Worm (Caenorhabditis elegans): ENCODE data around the gene mev-1.

The mev-1 gene

DNA sequence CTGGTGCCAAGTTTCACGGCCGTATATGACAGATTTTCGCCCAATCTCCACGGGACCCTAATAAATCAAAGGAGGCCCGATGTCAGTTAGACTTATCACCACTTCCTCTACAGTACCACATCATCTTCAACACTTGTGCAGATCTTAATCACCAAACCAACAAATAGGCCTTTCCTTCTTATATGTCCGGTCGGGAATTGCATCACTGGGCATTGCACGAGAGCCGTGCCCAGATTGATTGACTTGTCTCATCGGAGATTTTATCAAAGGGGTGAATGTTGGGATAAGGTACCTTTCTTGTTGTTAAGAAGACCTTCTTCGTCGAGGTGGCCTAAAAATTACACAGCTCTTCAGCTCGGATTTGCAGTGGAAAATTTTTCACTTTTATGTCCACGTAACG is 10.7 kb downstream of the mev-1 start:
- TF ChIP-seq snpc-4 (tag; optimal IDR thresholded peaks at IDR 0.05) = no peak
- TF ChIP-seq ztf-11 (tag; optimal IDR thresholded peaks at IDR 0.05) = no peak
- no peak for TF ChIP-seq ceh-83 (GFP tag; optimal IDR thresholded peaks at IDR 0.05)
- no peak for TF ChIP-seq lin-32 (GFP tag; optimal IDR thresholded peaks at IDR 0.05)
- peak; percentile 63 for TF ChIP-seq unc-62 (GFP tag; optimal IDR thresholded peaks at IDR 0.05)
- TF ChIP-seq nhr-28 (tag; optimal IDR thresholded peaks at IDR 0.05) = no peak
- peak; percentile 83 for TF ChIP-seq elt-1 (tag; optimal IDR thresholded peaks at IDR 0.05; ENCODE audit: borderline replicate concordance, insufficient read depth)
- TF ChIP-seq nhr-2 (tag; optimal IDR thresholded peaks at IDR 0.05) = peak; percentile 5
- no peak for TF ChIP-seq mls-2 (tag; optimal IDR thresholded peaks at IDR 0.05)
- TF ChIP-seq nhr-12 (tag; optimal IDR thresholded peaks at IDR 0.05) = no peak
- TF ChIP-seq nhr-237 (tag; optimal IDR thresholded peaks at IDR 0.05) = no peak
- no peak for TF ChIP-seq elt-3 (tag; optimal IDR thresholded peaks at IDR 0.05)
- TF ChIP-seq drap-1 (GFP tag; optimal IDR thresholded peaks at IDR 0.05) = no peak
- no peak for TF ChIP-seq bed-3 (GFP tag; optimal IDR thresholded peaks at IDR 0.05)
- TF ChIP-seq sptf-1 (tag; optimal IDR thresholded peaks at IDR 0.05) = no peak
- TF ChIP-seq zip-8 (tag; optimal IDR thresholded peaks at IDR 0.05) = no peak
- TF ChIP-seq blmp-1 (tag; optimal IDR thresholded peaks at IDR 0.05) = no peak
- TF ChIP-seq unc-120 (tag; optimal IDR thresholded peaks at IDR 0.05; ENCODE audit: poor library complexity, severe bottlenecking) = no peak
- TF ChIP-seq M03D4.4 (tag; optimal IDR thresholded peaks at IDR 0.05) = no peak
- no peak for TF ChIP-seq hlh-1 (tag; optimal IDR thresholded peaks at IDR 0.05)
- no peak for TF ChIP-seq cnd-1 (tag; optimal IDR thresholded peaks at IDR 0.05)

DNA sequence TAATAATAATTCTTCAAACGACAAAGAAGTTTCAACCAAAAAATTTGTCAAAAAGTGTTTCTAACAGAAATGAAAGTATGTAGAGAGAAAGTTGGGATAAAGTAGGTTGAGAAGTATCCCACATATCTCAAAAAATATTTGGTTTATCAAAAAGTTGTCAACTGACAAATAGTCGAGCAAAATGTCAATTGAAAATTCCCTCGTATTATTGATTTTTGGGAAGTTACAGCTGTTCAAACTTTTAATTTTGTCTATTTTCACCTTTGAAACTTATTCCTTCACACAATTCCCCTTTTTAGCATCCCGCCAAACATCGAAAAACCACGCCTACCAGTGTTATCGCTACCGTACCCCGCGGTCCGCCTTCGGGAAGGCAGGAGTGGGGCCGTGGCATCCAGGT is 13.0 kb downstream of the mev-1 start, which contains the start of gene tbx-8:
Gene tbx-8 (plus strand): TSS at position 301 of the 400 bp plus-strand sequence.
- no peak for TF ChIP-seq ceh-39 (tag; optimal IDR thresholded peaks at IDR 0.05)
- no peak for TF ChIP-seq sem-2 (GFP tag; optimal IDR thresholded peaks at IDR 0.05)
- TF ChIP-seq mab-5 (tag; optimal IDR thresholded peaks at IDR 0.05) = no peak
- no peak for TF ChIP-seq zip-8 (tag; optimal IDR thresholded peaks at IDR 0.05)
- no peak for TF ChIP-seq elt-3 (tag; optimal IDR thresholded peaks at IDR 0.05)
- no peak for TF ChIP-seq drap-1 (GFP tag; optimal IDR thresholded peaks at IDR 0.05)
- no peak for TF ChIP-seq nhr-76 (tag; optimal IDR thresholded peaks at IDR 0.05)
- TF ChIP-seq pha-4 (tag; optimal IDR thresholded peaks at IDR 0.05) = no peak

DNA sequence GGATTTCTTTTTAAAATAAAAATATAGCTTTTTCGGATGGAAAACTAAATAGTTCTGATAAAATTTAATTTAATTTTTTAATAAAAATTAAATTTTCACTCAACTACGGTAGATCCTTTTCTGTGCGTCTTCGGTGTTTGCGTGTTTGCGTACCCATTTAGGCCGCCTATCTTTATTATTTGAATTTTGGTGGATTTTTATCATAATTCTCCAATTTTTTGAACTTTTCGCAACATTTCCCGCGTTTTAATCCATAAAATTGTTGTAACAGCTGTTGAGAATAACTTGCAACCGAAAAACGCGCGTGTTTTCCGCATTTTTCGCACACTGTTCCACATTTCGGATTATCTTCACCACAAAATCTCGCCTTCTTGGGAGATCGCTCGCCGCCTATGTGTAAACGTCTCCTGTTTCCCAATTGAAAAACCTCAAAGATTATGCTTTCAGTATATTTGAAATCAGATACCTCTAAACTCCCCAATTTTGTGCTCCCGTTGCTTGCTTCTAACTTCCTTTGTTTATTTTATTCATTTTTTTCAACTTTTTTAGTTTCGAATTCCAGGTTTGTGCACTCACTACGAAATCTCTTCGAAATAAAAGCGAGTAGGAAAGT is 17.6 kb downstream of the mev-1 start, which contains the start of gene T07C4.3:
Gene T07C4.3 (plus strand): TSS at position 563 of the 613 bp plus-strand sequence.
- TF ChIP-seq mep-1 (tag; optimal IDR thresholded peaks at IDR 0.05) (no peak), zip-8 (tag; optimal IDR thresholded peaks at IDR 0.05) (no peak)

DNA sequence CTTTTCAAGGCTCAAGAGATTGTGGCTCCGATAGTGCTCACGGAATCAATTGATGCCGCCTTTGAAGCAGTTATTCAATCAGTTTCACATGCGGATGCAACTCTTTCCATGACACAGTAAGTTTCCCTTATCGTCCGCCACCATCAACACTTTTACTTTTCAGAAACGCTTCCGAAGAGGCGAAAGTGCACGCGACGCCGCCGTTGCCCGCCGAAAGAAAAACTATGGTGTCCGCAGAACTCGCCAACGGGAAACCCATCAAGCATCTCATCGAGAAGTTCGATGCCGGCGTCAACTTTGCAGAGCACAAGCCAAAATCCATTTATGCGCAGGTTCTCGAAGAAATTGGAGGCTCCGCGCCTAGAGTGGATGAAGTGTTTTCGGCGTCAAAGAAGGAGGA is 19.3 kb downstream of the mev-1 start:
- no peak for TF ChIP-seq tbx-8 (GFP tag; optimal IDR thresholded peaks at IDR 0.05)
- no peak for TF ChIP-seq nhr-28 (tag; optimal IDR thresholded peaks at IDR 0.05)
- no peak for TF ChIP-seq ceh-83 (GFP tag; optimal IDR thresholded peaks at IDR 0.05)
- no peak for TF ChIP-seq snpc-4 (tag; optimal IDR thresholded peaks at IDR 0.05)
- TF ChIP-seq unc-120 (tag; optimal IDR thresholded peaks at IDR 0.05; ENCODE audit: poor library complexity, severe bottlenecking) = no peak
- no peak for TF ChIP-seq lin-32 (GFP tag; optimal IDR thresholded peaks at IDR 0.05)
- TF ChIP-seq cnd-1 (tag; optimal IDR thresholded peaks at IDR 0.05) = no peak
- no peak for TF ChIP-seq lin-13 (tag; optimal IDR thresholded peaks at IDR 0.05)
- TF ChIP-seq sem-2 (GFP tag; optimal IDR thresholded peaks at IDR 0.05) = no peak

- TF ChIP-seq ham-2 (GFP tag; optimal IDR thresholded peaks at IDR 0.05) (no peak), sem-2 (GFP tag; optimal IDR thresholded peaks at IDR 0.05) (no peak), nhr-12 (tag; optimal IDR thresholded peaks at IDR 0.05) (no peak), zip-8 (tag; optimal IDR thresholded peaks at IDR 0.05) (no peak), hlh-1 (tag; optimal IDR thresholded peaks at IDR 0.05) (no peak), flh-1 (GFP tag; optimal IDR thresholded peaks at IDR 0.05) (no peak)
Observed at ce11 chrIII:10354591-10354990, 20.5 kb downstream of the mev-1 start.

All from whole organism, mixed stage, embryonic.